Fruit fly (Drosophila melanogaster) whole organism, larva: ENCODE data around the gene PGRP-SB1.

Experiments used
- noc ChIP-seq: fragments of 200-800 bp; sonication (Bioruptor generic); optimal IDR thresholded peaks from 3 replicates; lab custom pipeline; 2019; ENCODE audit warnings: missing biosample characterization, mild to moderate bottlenecking, missing genetic modification characterization, moderate library complexity

PGRP-SB1 gene

dm6 chr3L:16709673-16710257 is 18.0 kb downstream of the PGRP-SB1 start:
- TF ChIP-seq noc (tag; lab: Kevin White, UChicago): no peak

DNA sequence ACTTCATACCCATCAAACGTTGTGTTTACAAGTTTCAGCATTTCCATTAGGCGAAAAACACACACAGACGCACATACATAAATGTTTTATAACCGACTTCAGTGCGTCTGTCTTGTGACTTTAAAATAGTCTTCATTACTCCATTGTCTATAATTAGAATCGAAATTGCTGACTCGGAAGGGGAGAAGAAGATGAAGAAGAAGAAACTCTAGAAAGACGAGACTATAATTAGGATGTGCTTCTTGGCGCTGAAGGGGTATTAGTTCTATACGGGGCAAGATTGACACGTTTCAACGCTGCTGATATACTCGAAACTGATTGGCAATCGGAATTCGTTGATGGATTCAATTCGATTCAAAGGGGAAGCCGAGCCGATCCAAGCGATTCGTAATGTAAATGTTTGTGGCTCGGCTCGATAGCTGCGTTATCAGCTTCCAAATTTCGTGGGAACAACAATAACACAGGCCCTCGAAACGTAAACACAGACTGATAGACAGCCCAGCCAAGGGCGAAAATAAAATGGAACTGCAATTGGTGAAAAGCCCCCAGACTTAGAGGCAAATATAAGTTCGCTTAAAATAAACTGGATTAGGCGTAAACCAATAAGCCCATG is 18.9 kb downstream of the PGRP-SB1 start:
- no peak for TF ChIP-seq noc (tag; lab: Kevin White, UChicago)

- no peak for TF ChIP-seq noc (tag; lab: Kevin White, UChicago)
Observed at dm6 chr3L:16705630-16706029, 22.2 kb downstream of the PGRP-SB1 start.

DNA sequence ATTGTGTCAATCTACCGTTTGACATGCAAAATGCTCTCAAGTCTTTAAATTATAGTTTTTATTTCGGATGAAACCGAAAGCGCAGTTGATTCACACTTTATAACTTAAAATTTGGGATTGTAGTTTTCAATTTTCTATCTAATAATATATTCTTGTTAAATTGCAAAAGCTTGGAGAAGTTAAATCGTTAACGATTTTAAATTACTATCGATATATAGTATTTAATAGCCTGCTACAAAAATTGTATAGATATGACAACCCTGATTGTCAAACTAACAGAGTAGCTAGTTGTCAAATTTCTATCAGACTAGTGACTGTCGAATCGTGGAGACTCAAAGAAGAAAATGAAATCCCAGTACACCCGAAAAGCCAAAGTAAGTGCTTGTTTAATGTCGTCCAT is 23.1 kb downstream of the PGRP-SB1 start, which contains the start of gene CG9692:
Gene CG9692, plus strand, starts transcription at position 301 of the 400 bp plus-strand sequence.
- TF ChIP-seq noc (tag; lab: Kevin White, UChicago): no peak

- no peak for TF ChIP-seq noc (tag; lab: Kevin White, UChicago)
Observed at dm6 chr3L:16704251-16704650, 23.5 kb downstream of the PGRP-SB1 start.

dm6 chr3L:16702866-16703265 is 24.9 kb downstream of the PGRP-SB1 start:
- no peak for TF ChIP-seq noc (tag; lab: Kevin White, UChicago)

dm6 chr3L:16699292-16700026 is 28.3 kb downstream of the PGRP-SB1 start:
- no peak for TF ChIP-seq noc (tag; lab: Kevin White, UChicago)

- TF ChIP-seq noc (tag; lab: Kevin White, UChicago): no peak
Observed at dm6 chr3L:16698089-16698488, 29.7 kb downstream of the PGRP-SB1 start.

- TF ChIP-seq noc (tag; lab: Kevin White, UChicago): peak; percentile 51
Observed at dm6 chr3L:16697069-16697468, 30.7 kb downstream of the PGRP-SB1 start.

DNA sequence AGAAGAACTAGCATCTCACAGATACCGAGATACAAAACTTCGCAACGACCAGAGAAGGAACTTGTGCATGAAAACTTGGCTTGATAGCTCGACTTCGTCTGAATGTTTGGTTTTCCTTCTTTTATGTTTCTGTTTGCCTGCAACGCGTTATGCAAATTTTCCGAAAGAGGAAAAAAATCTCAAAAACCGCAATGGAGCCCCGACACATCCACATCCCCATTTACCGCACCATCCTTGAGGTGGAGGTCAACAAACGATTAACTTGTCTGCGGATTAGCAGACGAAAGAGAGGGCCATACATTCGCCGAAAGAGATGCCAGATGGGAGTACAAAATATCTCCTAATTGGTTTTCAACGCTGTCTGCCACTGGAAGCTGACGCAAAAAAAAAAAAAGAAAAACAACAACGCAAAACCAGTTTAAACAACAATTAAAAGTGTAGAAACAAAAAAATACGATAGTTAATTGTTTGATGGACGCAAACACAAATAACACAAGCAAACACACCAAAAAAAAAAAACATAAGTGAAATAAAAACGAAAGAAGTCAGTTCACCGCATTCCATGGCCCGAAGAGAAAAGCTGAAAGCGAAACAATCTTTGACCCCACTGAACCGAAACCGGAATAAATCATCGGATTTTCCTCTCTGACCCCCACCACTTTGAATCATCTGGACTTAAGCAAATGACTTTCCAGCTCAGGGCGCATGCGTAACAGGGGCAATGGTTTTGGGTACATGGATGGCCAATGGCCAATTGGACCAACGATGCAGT is 32.5 kb downstream of the PGRP-SB1 start:
- peak; percentile 10 for TF ChIP-seq noc (tag; lab: Kevin White, UChicago)

dm6 chr3L:16693844-16694243 is 33.9 kb downstream of the PGRP-SB1 start:
- peak; percentile 56 for TF ChIP-seq noc (tag; lab: Kevin White, UChicago)

DNA sequence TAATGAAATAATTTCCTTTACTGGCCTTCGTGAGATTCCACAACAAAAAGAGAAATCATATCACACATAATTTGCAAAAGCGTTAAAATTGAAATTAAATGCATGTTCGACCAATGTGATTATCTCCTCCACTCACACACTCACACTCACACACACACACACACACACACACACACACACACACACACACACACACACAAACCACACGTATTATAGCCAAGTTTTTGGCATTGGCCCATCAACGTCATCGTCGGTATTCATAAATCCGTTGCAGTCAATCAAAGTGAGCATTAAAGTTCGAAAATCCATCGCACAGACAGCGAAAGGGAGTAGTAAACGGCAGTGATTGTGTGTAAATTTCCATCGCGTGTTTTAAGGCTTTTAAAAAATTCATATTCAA is 37.7 kb downstream of the PGRP-SB1 start:
- no peak for TF ChIP-seq noc (tag; lab: Kevin White, UChicago)

DNA sequence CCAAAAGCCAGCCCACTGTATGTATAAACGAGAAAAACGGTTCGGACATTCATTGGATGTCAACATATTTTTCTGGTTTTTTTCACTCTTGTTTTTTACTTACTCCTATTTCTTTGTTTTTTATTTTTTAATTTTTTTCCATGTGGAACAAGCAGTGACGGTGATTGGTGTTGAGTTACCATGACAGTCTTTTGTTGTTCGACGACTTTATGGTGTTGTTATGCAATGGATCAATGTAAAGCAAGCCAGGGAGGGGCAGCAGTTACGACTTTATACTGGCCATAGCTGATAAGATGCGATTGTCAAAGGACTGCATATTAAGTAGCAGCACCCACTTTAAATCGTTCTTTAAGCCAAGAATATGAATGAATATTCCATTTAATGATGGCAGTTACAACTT is 38.3 kb downstream of the PGRP-SB1 start:
- no peak for TF ChIP-seq noc (tag; lab: Kevin White, UChicago)

DNA sequence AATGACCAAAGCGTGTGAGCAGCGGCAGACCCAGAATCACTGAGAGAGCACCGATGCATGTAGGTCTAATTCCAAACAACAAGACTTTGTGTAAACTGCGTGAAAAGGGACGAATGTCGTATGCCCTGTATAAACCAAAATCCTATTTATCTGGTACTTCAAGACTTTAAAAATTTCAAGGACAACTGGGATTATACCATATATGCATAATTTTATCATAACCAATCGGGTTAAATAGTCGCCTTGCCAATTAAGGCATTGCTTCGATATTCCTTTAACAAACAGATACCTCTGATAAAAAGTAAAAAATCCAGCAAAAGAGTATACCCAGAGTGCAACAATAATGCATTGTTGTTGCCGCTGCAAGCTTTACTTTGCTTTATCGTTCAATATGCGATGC is 44.8 kb downstream of the PGRP-SB1 start:
- no peak for TF ChIP-seq noc (tag; lab: Kevin White, UChicago)

dm6 chr3L:16682371-16682770 is 45.4 kb downstream of the PGRP-SB1 start:
- TF ChIP-seq noc (tag; lab: Kevin White, UChicago): no peak
